Fruit fly (Drosophila melanogaster): ENCODE measurements around the gene Eaf6.

dm6 chr3L:5634188-5634894, 26.2 kb upstream of the Eaf6 start:
- TF ChIP-seq CG4496 (GFP tag; IDR thresholded peaks at IDR 0.05) (0 out of 3 replicates have a peak, but pooled peaks have one; percentile 37), Ets98B (GFP tag; IDR thresholded peaks at IDR 0.05) (no peak), CG9948 (tag; optimal IDR thresholded peaks at IDR 0.05) (no peak), CG32121 (GFP tag; IDR thresholded peaks at IDR 0.05) (no peak), gl (tag; optimal IDR thresholded peaks at IDR 0.05) (no peak), CG14655 (GFP tag; optimal IDR thresholded peaks at IDR 0.05) (no peak), EcR (GFP tag; optimal IDR thresholded peaks at IDR 0.05) (peak; percentile 98), CG8159 (tag; optimal IDR thresholded peaks at IDR 0.05) (no peak), CG12605 (GFP tag; IDR thresholded peaks at IDR 0.05) (no peak), CG34367 (tag; optimal IDR thresholded peaks at IDR 0.05) (no peak), Snoo (tag; optimal IDR thresholded peaks at IDR 0.05) (peak; percentile 3), D1 (tag; optimal IDR thresholded peaks at IDR 0.05) (no peak)
